Worm (Caenorhabditis elegans): ENCODE results near the gene lron-14.
A peak's percentile ranks its signal among the peaks of the same experiment; 100 is the strongest.

The lron-14 gene

DNA sequence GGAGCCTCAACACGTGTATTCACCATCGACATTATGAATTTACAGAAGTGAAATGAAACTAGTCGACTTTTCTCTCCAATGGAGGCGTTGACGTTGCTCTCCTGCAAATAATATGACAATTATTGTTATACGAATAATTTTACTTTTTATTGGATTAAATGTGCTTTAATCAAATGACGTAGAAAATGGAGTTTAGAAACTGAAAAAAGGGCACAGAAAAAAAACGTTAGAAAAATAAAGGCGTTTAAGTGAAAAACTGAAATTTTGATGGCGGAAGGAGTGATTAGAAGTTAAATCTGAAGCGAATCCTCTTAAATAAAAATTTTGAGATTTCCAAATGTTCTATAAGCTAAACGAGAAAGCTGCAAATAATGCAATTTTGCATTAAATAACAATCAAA lies 13.6 kb upstream of the lron-14 start, which contains the start of gene npr-2:
npr-2 (minus strand) TSS at position 101 of the 400 bp plus-strand sequence.
- TF ChIP-seq W03F9.2 (tag; optimal IDR thresholded peaks at IDR 0.05) (no peak), dao-5 (tag; optimal IDR thresholded peaks at IDR 0.05) (no peak), him-1 (tag; optimal IDR thresholded peaks at IDR 0.05) (no peak)

DNA sequence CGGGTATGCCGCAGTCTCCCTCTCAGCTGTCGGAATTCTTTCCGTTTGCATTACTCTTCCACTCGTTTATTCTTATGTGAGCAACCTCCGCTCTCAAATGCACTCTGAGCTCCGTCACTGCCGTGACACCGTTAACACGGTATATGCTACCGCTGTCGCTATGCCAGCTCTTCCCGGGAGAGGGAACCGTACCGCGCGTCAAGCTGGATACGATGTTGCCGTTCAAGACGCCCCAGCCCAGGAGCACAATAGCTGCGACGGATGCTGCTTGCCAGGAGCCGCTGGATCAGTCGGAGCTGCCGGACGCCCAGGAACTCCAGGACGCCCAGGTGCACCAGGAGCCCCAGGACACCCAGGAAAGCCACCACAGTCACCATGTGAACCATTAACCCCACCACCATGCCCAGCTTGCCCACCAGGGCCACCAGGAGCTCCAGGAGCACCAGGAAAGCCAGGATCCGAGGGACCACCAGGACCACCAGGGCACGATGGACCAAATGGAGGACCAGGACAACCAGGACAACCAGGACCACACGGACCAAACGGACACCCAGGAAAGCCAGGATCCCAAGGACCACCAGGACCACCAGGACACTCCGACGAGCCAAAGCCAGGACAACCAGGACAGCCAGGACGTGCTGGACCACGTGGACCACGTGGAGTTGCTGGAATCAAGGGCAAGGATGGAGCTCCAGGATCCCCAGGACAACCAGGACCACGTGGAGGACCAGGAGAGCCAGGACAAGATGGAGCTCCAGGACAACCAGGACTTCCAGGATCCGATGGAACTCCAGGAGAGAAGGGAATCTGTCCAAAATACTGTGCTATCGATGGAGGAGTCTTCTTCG lies 2.7 kb downstream of the lron-14 start:
- no peak for TF ChIP-seq W03F9.2 (tag; optimal IDR thresholded peaks at IDR 0.05)
- TF ChIP-seq dao-5 (tag; optimal IDR thresholded peaks at IDR 0.05) = no peak
- no peak for TF ChIP-seq him-1 (tag; optimal IDR thresholded peaks at IDR 0.05)

DNA sequence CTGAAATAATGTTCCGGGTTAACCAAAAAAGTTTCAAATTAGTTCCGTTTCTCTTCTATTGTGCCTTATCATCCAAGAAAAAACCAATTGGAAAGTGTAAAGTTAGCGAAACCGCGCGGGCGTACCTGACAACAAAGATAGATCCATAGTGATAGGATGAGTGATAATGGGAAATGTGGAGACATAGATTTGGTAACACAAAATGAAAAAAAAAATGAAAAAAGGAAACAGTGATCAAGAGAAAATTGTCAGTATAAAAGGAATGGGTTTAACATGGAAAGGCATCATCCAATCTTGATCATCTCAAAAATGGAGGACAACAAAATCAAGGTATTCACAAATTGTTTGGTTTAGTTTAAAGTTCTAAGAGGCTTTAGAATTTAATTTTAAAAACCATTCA lies 3.3 kb downstream of the lron-14 start, which contains the start of gene col-122:
col-122 (plus strand) TSS at position 301 of the 400 bp plus-strand sequence.
- TF ChIP-seq him-1 (tag; optimal IDR thresholded peaks at IDR 0.05) (no peak), W03F9.2 (tag; optimal IDR thresholded peaks at IDR 0.05) (no peak), dao-5 (tag; optimal IDR thresholded peaks at IDR 0.05) (no peak)

ce11 chrIV:9545986-9546385 lies 20.4 kb downstream of the lron-14 start, which contains the start of gene T05A1.5:
Gene T05A1.5 (plus strand): TSS chrIV:9546286.
- no peak for TF ChIP-seq him-1 (tag; optimal IDR thresholded peaks at IDR 0.05)

DNA sequence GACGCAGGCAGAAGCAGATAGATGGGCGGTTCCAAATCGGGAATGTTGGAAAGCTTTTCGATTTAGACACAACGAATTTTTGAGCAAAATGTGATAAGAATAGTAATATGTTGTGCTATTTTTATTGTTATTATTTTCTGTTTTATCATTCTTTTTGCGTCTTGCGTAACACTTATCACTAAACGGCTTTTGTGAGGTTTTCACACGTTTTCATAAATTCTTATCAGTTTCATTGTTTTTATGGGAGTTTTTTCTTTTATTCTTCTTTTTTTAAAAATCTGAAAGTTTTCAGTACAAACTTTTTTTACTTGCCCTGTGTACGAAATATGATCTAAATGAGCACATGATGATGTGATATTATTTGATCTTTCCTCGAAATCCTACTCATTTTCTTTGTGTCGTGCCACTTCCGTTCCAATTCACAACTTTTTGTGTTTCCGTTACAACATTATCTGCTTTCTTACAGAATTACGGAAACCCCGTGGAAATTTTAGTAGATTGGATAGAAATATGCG lies 26.0 kb downstream of the lron-14 start, which contains the start of gene fbl-1:
fbl-1 (plus strand) TSS at position 465 of the 515 bp plus-strand sequence.
- TF ChIP-seq dao-5 (tag; optimal IDR thresholded peaks at IDR 0.05) (no peak), him-1 (tag; optimal IDR thresholded peaks at IDR 0.05) (no peak), W03F9.2 (tag; optimal IDR thresholded peaks at IDR 0.05) (no peak)

DNA sequence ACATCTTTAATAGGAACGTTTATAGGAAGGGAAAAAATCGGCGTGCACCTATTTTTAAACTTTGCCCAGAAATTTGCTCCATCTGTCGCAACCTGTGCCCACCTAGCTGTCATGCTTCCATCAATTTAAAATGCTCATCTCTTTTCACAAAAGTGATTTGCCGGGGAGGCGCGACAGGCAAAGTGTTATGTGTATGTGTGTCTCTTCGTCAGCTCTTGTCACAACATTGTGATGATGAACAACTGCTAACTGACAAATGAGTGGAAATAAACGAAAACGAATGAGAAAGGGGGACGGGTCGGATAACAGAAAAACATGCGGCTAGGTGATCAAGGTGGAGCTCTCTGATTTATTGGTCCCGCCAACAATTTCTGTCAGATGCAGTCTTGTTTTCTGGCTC lies 28.2 kb downstream of the lron-14 start:
- TF ChIP-seq him-1 (tag; optimal IDR thresholded peaks at IDR 0.05) (no peak), W03F9.2 (tag; optimal IDR thresholded peaks at IDR 0.05) (no peak), dao-5 (tag; optimal IDR thresholded peaks at IDR 0.05) (no peak)

- TF ChIP-seq W03F9.2 (tag; optimal IDR thresholded peaks at IDR 0.05) (peak; percentile 13), dao-5 (tag; optimal IDR thresholded peaks at IDR 0.05) (no peak)
These were observed 28.9 kb downstream of the lron-14 start for ce11 chrIV:9537500-9537899.

DNA sequence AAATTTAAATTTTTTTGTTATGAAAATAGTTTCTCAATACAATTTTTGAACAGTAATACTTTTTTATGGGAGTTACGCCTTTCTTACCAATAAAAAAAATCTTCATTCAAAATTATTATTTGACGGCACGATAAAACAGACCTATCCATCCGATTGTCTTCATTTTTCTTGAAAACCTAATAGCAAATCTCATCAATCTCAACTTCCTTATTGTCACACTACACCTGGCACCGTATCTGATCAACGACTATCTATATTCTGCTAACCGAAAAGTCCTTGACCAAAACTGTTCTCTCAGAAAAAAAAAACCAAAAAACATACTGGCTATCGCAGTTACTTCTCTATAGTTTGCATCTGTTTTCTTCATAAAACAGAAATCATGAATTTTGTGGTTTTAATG lies 30.3 kb downstream of the lron-14 start:
- TF ChIP-seq dao-5 (tag; optimal IDR thresholded peaks at IDR 0.05) (no peak), him-1 (tag; optimal IDR thresholded peaks at IDR 0.05) (no peak), W03F9.2 (tag; optimal IDR thresholded peaks at IDR 0.05) (no peak)

DNA sequence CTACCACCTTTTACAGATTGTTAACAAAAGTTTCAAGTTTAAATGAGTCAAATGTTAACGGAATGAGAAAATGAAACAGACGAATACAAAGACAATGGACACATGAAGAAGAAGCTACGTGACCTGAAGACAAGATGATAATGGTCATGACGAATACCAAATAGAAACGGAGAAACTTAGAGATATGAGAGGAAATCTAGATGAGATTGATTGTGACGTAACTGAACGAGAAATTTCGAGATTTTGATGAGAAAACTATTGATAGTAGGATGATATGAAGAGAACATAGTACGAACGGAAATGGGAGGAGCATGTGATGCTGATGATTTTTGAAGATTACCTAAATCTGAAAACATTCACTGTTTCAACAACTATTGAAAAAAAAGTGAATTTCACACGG lies 31.3 kb downstream of the lron-14 start:
- no peak for TF ChIP-seq him-1 (tag; optimal IDR thresholded peaks at IDR 0.05)

ce11 chrIV:9534342-9534741 lies 32.1 kb downstream of the lron-14 start:
- TF ChIP-seq dao-5 (tag; optimal IDR thresholded peaks at IDR 0.05) = no peak
- no peak for TF ChIP-seq him-1 (tag; optimal IDR thresholded peaks at IDR 0.05)
- no peak for TF ChIP-seq W03F9.2 (tag; optimal IDR thresholded peaks at IDR 0.05)

DNA sequence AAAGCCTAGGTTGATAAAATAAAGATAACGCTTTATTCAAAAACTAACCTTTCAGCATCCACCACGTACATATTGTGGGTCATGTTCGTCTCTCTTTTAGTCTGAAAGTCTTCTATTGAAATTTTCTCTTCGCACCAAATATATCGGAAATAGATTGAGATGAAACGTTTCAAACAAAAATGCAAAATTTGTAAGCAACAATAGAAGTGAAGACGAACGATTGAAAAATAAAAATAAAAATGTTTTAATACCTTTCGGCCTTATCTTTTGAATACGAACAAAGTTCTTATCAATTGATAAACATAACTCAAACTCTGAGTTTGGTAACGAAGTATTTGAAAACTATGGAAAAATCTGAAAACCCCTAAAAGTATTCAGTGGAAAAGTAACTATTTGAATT lies 33.3 kb downstream of the lron-14 start, which contains the start of gene F56H11.2:
F56H11.2 (minus strand) TSS at position 101 of the 400 bp plus-strand sequence.
- TF ChIP-seq W03F9.2 (tag; optimal IDR thresholded peaks at IDR 0.05) (no peak), him-1 (tag; optimal IDR thresholded peaks at IDR 0.05) (no peak), dao-5 (tag; optimal IDR thresholded peaks at IDR 0.05) (no peak)

DNA sequence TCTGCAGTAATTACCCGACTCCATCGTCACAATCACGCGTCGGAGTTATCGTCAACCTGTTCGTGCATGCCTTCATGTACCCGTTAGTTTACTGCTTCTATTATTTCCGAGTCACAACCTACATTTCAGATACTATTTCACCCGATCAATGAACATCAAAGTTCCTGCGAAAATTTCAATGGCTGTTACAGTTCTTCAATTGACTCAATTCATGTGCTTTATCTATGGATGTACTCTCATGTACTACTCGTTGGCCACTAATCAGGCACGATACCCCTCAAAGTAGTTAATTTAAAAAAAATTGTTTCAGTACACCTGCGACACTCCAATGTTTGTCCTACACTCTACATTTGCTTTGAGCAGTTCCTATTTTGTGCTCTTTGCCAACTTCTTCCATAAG lies 35.6 kb downstream of the lron-14 start:
- no peak for TF ChIP-seq W03F9.2 (tag; optimal IDR thresholded peaks at IDR 0.05)
- no peak for TF ChIP-seq dao-5 (tag; optimal IDR thresholded peaks at IDR 0.05)
- TF ChIP-seq him-1 (tag; optimal IDR thresholded peaks at IDR 0.05) = no peak

DNA sequence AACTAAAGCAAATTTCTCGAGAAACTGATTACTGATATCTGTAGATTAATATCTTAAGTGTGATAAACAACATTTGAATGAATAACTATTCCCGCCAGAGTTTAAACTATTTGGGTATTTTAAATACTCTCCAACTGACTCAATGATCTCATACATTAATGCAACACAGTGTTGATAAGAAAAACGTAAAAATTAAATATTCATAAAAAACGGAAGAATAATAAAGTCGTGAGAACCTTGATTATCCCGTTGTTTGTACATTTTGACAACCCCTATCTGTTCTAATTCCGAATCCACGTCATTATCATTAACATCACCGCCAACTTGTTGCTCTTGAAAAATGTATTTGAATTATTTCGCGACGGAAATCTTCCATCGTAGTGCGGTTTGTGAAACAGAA lies 36.8 kb downstream of the lron-14 start, which contains the start of gene elo-7:
elo-7 (plus strand) TSS at position 301 of the 400 bp plus-strand sequence.
- TF ChIP-seq dao-5 (tag; optimal IDR thresholded peaks at IDR 0.05) (no peak), him-1 (tag; optimal IDR thresholded peaks at IDR 0.05) (no peak), W03F9.2 (tag; optimal IDR thresholded peaks at IDR 0.05) (no peak)

DNA sequence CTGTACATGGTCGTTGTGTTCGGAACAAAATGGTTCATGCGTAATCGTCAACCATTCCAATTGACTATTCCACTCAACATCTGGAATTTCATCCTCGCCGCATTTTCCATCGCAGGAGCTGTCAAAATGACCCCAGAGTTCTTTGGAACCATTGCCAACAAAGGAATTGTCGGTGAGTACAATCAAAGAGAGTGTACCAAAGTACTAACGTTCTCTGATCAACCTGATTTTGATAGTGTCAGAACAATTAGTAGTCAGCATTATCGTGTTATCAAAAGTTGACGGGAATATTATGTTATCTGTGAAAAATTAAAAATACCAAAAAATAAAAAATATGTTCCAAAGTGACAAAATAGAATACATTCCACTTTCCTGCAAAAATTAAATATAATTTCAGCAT lies 39.4 kb downstream of the lron-14 start:
- TF ChIP-seq W03F9.2 (tag; optimal IDR thresholded peaks at IDR 0.05) (no peak), dao-5 (tag; optimal IDR thresholded peaks at IDR 0.05) (no peak), him-1 (tag; optimal IDR thresholded peaks at IDR 0.05) (no peak)

Measured in whole organism, L4/young adult.